Worm (Caenorhabditis elegans) whole organism, mixed stage, embryonic: ENCODE measurements around the gene ges-1.

ENCODE experiments used
- M03D4.4 ChIP-seq: sonication (generic microtip); optimal IDR thresholded peaks from 2 replicates; lab custom pipeline; 2017; ENCODE audit warnings: mild to moderate bottlenecking, missing genetic modification characterization, missing compliant biosample characterization
- bed-3 ChIP-seq: fragments of 200-800 bp; sonication (Bioruptor generic); optimal IDR thresholded peaks from 3 replicates; lab custom pipeline; 2018; ENCODE audit warnings: mild to moderate bottlenecking, missing genetic modification characterization, moderate library complexity, missing compliant biosample characterization
- blmp-1 ChIP-seq: fragments of 150-350 bp; optimal IDR thresholded peaks from 2 replicates; lab custom pipeline; 2014; ENCODE audit warnings: missing biosample characterization, missing genetic modification characterization
- ceh-39 ChIP-seq: fragments of 150-350 bp; optimal IDR thresholded peaks from 2 replicates; lab custom pipeline; 2014; ENCODE audit warnings: missing biosample characterization, missing genetic modification characterization
- ceh-43 ChIP-seq: fragments of 200-800 bp; sonication (Bioruptor generic); optimal IDR thresholded peaks from 2 replicates; lab custom pipeline; 2018; ENCODE audit warnings: mild to moderate bottlenecking, missing genetic modification characterization, moderate library complexity, missing compliant biosample characterization
- ceh-83 ChIP-seq: fragments of 200-800 bp; sonication (Bioruptor generic); optimal IDR thresholded peaks from 2 replicates; lab custom pipeline; 2018; ENCODE audit warnings: mild to moderate bottlenecking, missing genetic modification characterization, missing compliant biosample characterization
- ces-1 ChIP-seq: fragments of 150-350 bp; optimal IDR thresholded peaks from 2 replicates; lab custom pipeline; 2014; ENCODE audit warnings: missing biosample characterization, missing genetic modification reagents, missing genetic modification characterization
- cnd-1 ChIP-seq: fragments of 200-800 bp; sonication (Bioruptor generic); optimal IDR thresholded peaks from 2 replicates; lab custom pipeline; 2018; ENCODE audit warnings: mild to moderate bottlenecking, missing genetic modification characterization, missing compliant biosample characterization
- drap-1 ChIP-seq: fragments of 200-800 bp; sonication (Bioruptor generic); optimal IDR thresholded peaks from 3 replicates; lab custom pipeline; 2018; ENCODE audit warnings: mild to moderate bottlenecking, missing genetic modification characterization, missing compliant biosample characterization
- elt-1 ChIP-seq: sonication (generic microtip); optimal IDR thresholded peaks from 2 replicates; lab custom pipeline; 2017; ENCODE audit warnings: missing genetic modification characterization, mild to moderate bottlenecking, missing compliant biosample characterization, antibody characterized with exemption, moderate library complexity, borderline replicate concordance; ENCODE audit not compliant: insufficient read depth
- elt-3 ChIP-seq: fragments of 150-350 bp; optimal IDR thresholded peaks from 2 replicates; lab custom pipeline; 2014; ENCODE audit warnings: missing biosample characterization, missing genetic modification characterization
- flh-1 ChIP-seq: fragments of 200-800 bp; sonication (Bioruptor generic); optimal IDR thresholded peaks from 2 replicates; lab custom pipeline; 2018; ENCODE audit warnings: mild to moderate bottlenecking, missing genetic modification characterization, moderate library complexity, missing compliant biosample characterization
- ham-2 ChIP-seq: fragments of 200-800 bp; sonication (Bioruptor generic); optimal IDR thresholded peaks from 2 replicates; lab custom pipeline; 2018; ENCODE audit warnings: mild to moderate bottlenecking, missing genetic modification characterization, missing compliant biosample characterization
- hlh-1 ChIP-seq: fragments of 150-350 bp; optimal IDR thresholded peaks from 2 replicates; lab custom pipeline; 2014; ENCODE audit warnings: missing biosample characterization, missing genetic modification reagents, missing genetic modification characterization
- lin-32 ChIP-seq: fragments of 200-800 bp; sonication (Bioruptor generic); optimal IDR thresholded peaks from 2 replicates; lab custom pipeline; 2018; ENCODE audit warnings: mild to moderate bottlenecking, missing genetic modification characterization, missing compliant biosample characterization
- lsy-2 ChIP-seq: fragments of 150-350 bp; optimal IDR thresholded peaks from 2 replicates; lab custom pipeline; 2014; ENCODE audit warnings: missing biosample characterization, missing genetic modification characterization
- mab-5 ChIP-seq: fragments of 150-350 bp; optimal IDR thresholded peaks from 2 replicates; lab custom pipeline; 2014; ENCODE audit warnings: missing biosample characterization, missing genetic modification characterization
- mep-1 ChIP-seq: fragments of 150-350 bp; optimal IDR thresholded peaks from 2 replicates; lab custom pipeline; 2017; ENCODE audit warnings: missing biosample characterization, missing genetic modification reagents, missing genetic modification characterization, inconsistent platforms
- mls-2 ChIP-seq: sonication (generic microtip); optimal IDR thresholded peaks from 2 replicates; lab custom pipeline; 2016; ENCODE audit warnings: mild to moderate bottlenecking, missing genetic modification characterization, moderate library complexity, missing compliant biosample characterization
- nhr-12 ChIP-seq: fragments of 150-350 bp; optimal IDR thresholded peaks from 2 replicates; lab custom pipeline; 2014; ENCODE audit warnings: missing biosample characterization, missing genetic modification characterization
- nhr-28 ChIP-seq: fragments of 150-350 bp; optimal IDR thresholded peaks from 2 replicates; lab custom pipeline; 2014; ENCODE audit warnings: missing biosample characterization, missing genetic modification characterization
- nhr-76 ChIP-seq: sonication (generic microtip); optimal IDR thresholded peaks from 2 replicates; lab custom pipeline; 2017; ENCODE audit warnings: missing biosample characterization, missing genetic modification characterization
- pha-4 ChIP-seq: fragments of 150-350 bp; optimal IDR thresholded peaks from 2 replicates; lab custom pipeline; 2018; ENCODE audit warnings: missing biosample characterization, missing genetic modification reagents, missing genetic modification characterization
- snpc-4 ChIP-seq: fragments of 150-350 bp; optimal IDR thresholded peaks from 2 replicates; lab custom pipeline; 2014; ENCODE audit warnings: missing biosample characterization, missing genetic modification characterization
- tbx-8 ChIP-seq: fragments of 200-800 bp; sonication (Bioruptor generic); optimal IDR thresholded peaks from 2 replicates; lab custom pipeline; 2018; ENCODE audit warnings: mild to moderate bottlenecking, missing genetic modification characterization, moderate library complexity, missing compliant biosample characterization
- unc-39 ChIP-seq: fragments of 150-350 bp; optimal IDR thresholded peaks from 2 replicates; lab custom pipeline; 2014; ENCODE audit warnings: missing biosample characterization, missing genetic modification characterization
- unc-62 ChIP-seq: fragments of 150-350 bp; optimal IDR thresholded peaks from 2 replicates; lab custom pipeline; 2014; ENCODE audit warnings: missing biosample characterization, missing genetic modification reagents, missing genetic modification characterization
- zip-8 ChIP-seq: fragments of 150-350 bp; optimal IDR thresholded peaks from 2 replicates; lab custom pipeline; 2014; ENCODE audit warnings: missing biosample characterization, missing genetic modification characterization
- ztf-11 ChIP-seq: fragments of 150-350 bp; optimal IDR thresholded peaks from 2 replicates; lab custom pipeline; 2014; ENCODE audit warnings: missing biosample characterization, missing genetic modification characterization

Gene ges-1

DNA sequence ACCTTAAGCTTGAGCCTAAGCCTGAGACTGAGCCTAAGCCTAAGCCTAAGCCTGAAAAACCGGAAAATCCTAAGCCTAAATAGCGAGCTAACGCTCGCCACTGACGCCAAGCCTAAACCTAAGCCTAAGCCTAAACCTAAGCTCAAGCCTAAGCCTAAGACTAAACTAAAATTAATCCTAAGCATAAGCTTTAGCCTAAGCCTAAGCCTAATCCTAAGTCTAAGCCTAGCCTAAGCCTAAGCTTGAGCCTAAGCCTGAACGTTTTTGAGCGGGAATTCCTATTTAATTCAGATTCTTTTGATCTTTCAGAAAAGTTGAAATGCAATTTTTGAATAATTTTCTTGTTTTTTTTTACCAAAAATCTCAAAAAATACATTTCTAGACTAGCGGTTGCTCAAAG lies 15.8 kb downstream of the ges-1 start:
- no peak for TF ChIP-seq drap-1
- no peak for TF ChIP-seq unc-62 (GFP tag; lab: Kevin White, UChicago)
- no peak for TF ChIP-seq ceh-43 (GFP tag; lab: Kevin White, UChicago)
- TF ChIP-seq lsy-2 (tag; lab: Kevin White, UChicago) = no peak
- TF ChIP-seq pha-4 (tag; lab: Kevin White, UChicago) = no peak
- TF ChIP-seq bed-3 (GFP tag; lab: Kevin White, UChicago) = no peak
- no peak for TF ChIP-seq ceh-83
- no peak for TF ChIP-seq hlh-1 (tag; lab: Kevin White, UChicago)
- TF ChIP-seq snpc-4 (tag; lab: Kevin White, UChicago) = no peak
- TF ChIP-seq, all 35 proteins: peak for 0

ce11 chrV:1414615-1415433 lies 17.1 kb downstream of the ges-1 start:
- TF ChIP-seq ces-1 (GFP tag; lab: Kevin White, UChicago) (no peak), M03D4.4 (no peak), zip-8 (tag; lab: Kevin White, UChicago) (no peak), blmp-1 (tag; lab: Kevin White, UChicago) (no peak), ceh-43 (GFP tag; lab: Kevin White, UChicago) (no peak), flh-1 (no peak), elt-3 (tag; lab: Kevin White, UChicago) (no peak), elt-1 (tag; lab: Kevin White, UChicago) (no peak), tbx-8 (GFP tag; lab: Kevin White, UChicago) (no peak), bed-3 (GFP tag; lab: Kevin White, UChicago) (no peak), nhr-76 (tag; lab: Kevin White, UChicago) (no peak)
- TF ChIP-seq, all 35 proteins: peak for 0

ce11 chrV:1411459-1411858 lies 20.5 kb downstream of the ges-1 start, which contains the start of gene snt-5:
Gene snt-5 (minus strand): TSS chrV:1411559.
- TF ChIP-seq mab-5 (tag; lab: Kevin White, UChicago) (no peak), lin-32 (GFP tag; lab: Kevin White, UChicago) (no peak), mls-2 (tag; lab: Kevin White, UChicago) (no peak), unc-62 (GFP tag; lab: Kevin White, UChicago) (no peak)

DNA sequence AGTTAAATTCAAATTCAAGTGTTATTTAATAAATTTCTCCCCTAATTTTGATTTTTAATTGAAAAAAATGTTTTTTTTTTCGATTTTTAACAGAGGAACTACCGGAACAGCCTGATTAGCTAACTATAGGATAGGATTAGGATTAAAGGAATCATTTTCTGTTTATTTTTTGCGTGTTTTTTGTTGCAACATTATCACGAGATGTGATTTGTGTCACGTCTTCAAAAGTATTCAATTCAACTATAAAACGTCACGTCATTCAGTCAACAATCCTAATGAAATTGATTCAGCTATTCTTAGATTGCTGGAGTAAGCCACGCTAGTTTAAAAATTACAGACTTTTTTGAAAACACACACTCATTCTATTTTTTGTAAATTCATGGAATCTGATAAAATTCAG lies 21.2 kb downstream of the ges-1 start:
- no peak for TF ChIP-seq nhr-12
- no peak for TF ChIP-seq mls-2 (tag; lab: Kevin White, UChicago)
- TF ChIP-seq ceh-43 (GFP tag; lab: Kevin White, UChicago) = no peak
- no peak for TF ChIP-seq pha-4 (tag; lab: Kevin White, UChicago)
- no peak for TF ChIP-seq elt-1 (tag; lab: Kevin White, UChicago)
- no peak for TF ChIP-seq cnd-1 (tag; lab: Kevin White, UChicago)
- TF ChIP-seq ceh-39 (tag; lab: Kevin White, UChicago) = no peak
- no peak for TF ChIP-seq lsy-2 (tag; lab: Kevin White, UChicago)
- no peak for TF ChIP-seq mab-5 (tag; lab: Kevin White, UChicago)
- no peak for TF ChIP-seq snpc-4 (tag; lab: Kevin White, UChicago)
- TF ChIP-seq hlh-1 (tag; lab: Kevin White, UChicago) = no peak
- TF ChIP-seq unc-62 (GFP tag; lab: Kevin White, UChicago) = no peak
- TF ChIP-seq ceh-83 = no peak

- TF ChIP-seq ztf-11 (tag; lab: Kevin White, UChicago) (no peak), unc-39 (tag; lab: Kevin White, UChicago) (no peak), mls-2 (tag; lab: Kevin White, UChicago) (no peak), tbx-8 (GFP tag; lab: Kevin White, UChicago) (no peak), cnd-1 (tag; lab: Kevin White, UChicago) (no peak), mep-1 (no peak), ces-1 (GFP tag; lab: Kevin White, UChicago) (no peak), hlh-1 (tag; lab: Kevin White, UChicago) (no peak), ceh-83 (no peak), nhr-28 (tag; lab: Kevin White, UChicago) (no peak), ham-2 (GFP tag; lab: Kevin White, UChicago) (no peak), zip-8 (tag; lab: Kevin White, UChicago) (no peak), blmp-1 (tag; lab: Kevin White, UChicago) (no peak), ceh-43 (GFP tag; lab: Kevin White, UChicago) (no peak), nhr-76 (tag; lab: Kevin White, UChicago) (no peak), elt-3 (tag; lab: Kevin White, UChicago) (no peak), mab-5 (tag; lab: Kevin White, UChicago) (no peak)
- TF ChIP-seq, all 35 proteins: peak for 0
Observed at ce11 chrV:1408116-1408515, 23.8 kb downstream of the ges-1 start.
